Worm (Caenorhabditis elegans): ENCODE data around the gene Y51H4A.8.

The Y51H4A.8 gene

ce11 chrIV:16534900-16535299, 43.4 kb downstream of the Y51H4A.8 start:
- TF ChIP-seq snpc-4 (tag; optimal IDR thresholded peaks at IDR 0.05), result no peak
- no peak for TF ChIP-seq blmp-1 (tag; optimal IDR thresholded peaks at IDR 0.05)
- no peak for TF ChIP-seq ceh-43 (GFP tag; optimal IDR thresholded peaks at IDR 0.05)
- no peak for TF ChIP-seq zip-8 (tag; optimal IDR thresholded peaks at IDR 0.05)
- no peak for TF ChIP-seq unc-62 (GFP tag; optimal IDR thresholded peaks at IDR 0.05)
- TF ChIP-seq lsy-2 (tag; optimal IDR thresholded peaks at IDR 0.05), result no peak
- no peak for TF ChIP-seq tbx-8 (GFP tag; optimal IDR thresholded peaks at IDR 0.05)
- TF ChIP-seq bed-3 (GFP tag; optimal IDR thresholded peaks at IDR 0.05), result no peak
- no peak for TF ChIP-seq ceh-83 (GFP tag; optimal IDR thresholded peaks at IDR 0.05)
- no peak for TF ChIP-seq ceh-39 (tag; optimal IDR thresholded peaks at IDR 0.05)
- no peak for TF ChIP-seq nhr-2 (tag; optimal IDR thresholded peaks at IDR 0.05)
- TF ChIP-seq flh-1 (GFP tag; optimal IDR thresholded peaks at IDR 0.05), result no peak
- TF ChIP-seq lin-32 (GFP tag; optimal IDR thresholded peaks at IDR 0.05), result no peak
- no peak for TF ChIP-seq elt-1 (tag; optimal IDR thresholded peaks at IDR 0.05; ENCODE audit: borderline replicate concordance, insufficient read depth)
- TF ChIP-seq unc-39 (tag; optimal IDR thresholded peaks at IDR 0.05), result no peak
- TF ChIP-seq ztf-11 (tag; optimal IDR thresholded peaks at IDR 0.05), result no peak
- TF ChIP-seq ham-2 (GFP tag; optimal IDR thresholded peaks at IDR 0.05), result no peak
- no peak for TF ChIP-seq sptf-1 (tag; optimal IDR thresholded peaks at IDR 0.05)
- no peak for TF ChIP-seq unc-120 (tag; optimal IDR thresholded peaks at IDR 0.05; ENCODE audit: poor library complexity, severe bottlenecking)

ce11 chrIV:16533361-16533760, 45.0 kb downstream of the Y51H4A.8 start, which contains the start of gene Y51H4A.6:
Gene Y51H4A.6, plus strand, starts transcription at chrIV:16533661.
- TF ChIP-seq ceh-39 (tag; optimal IDR thresholded peaks at IDR 0.05), result no peak
- TF ChIP-seq drap-1 (GFP tag; optimal IDR thresholded peaks at IDR 0.05), result no peak
- TF ChIP-seq lin-13 (tag; optimal IDR thresholded peaks at IDR 0.05), result no peak
- no peak for TF ChIP-seq unc-120 (tag; optimal IDR thresholded peaks at IDR 0.05; ENCODE audit: poor library complexity, severe bottlenecking)
- no peak for TF ChIP-seq elt-1 (tag; optimal IDR thresholded peaks at IDR 0.05; ENCODE audit: borderline replicate concordance, insufficient read depth)
- TF ChIP-seq mls-2 (tag; optimal IDR thresholded peaks at IDR 0.05), result no peak
- TF ChIP-seq unc-62 (GFP tag; optimal IDR thresholded peaks at IDR 0.05), result no peak
- no peak for TF ChIP-seq lin-32 (GFP tag; optimal IDR thresholded peaks at IDR 0.05)
- no peak for TF ChIP-seq nhr-12 (tag; optimal IDR thresholded peaks at IDR 0.05)
- TF ChIP-seq ces-1 (GFP tag; optimal IDR thresholded peaks at IDR 0.05), result no peak
- TF ChIP-seq cnd-1 (tag; optimal IDR thresholded peaks at IDR 0.05), result no peak
- TF ChIP-seq zip-8 (tag; optimal IDR thresholded peaks at IDR 0.05), result no peak
- no peak for TF ChIP-seq lsy-2 (tag; optimal IDR thresholded peaks at IDR 0.05)
- TF ChIP-seq M03D4.4 (tag; optimal IDR thresholded peaks at IDR 0.05), result no peak
- no peak for TF ChIP-seq sptf-1 (tag; optimal IDR thresholded peaks at IDR 0.05)
- no peak for TF ChIP-seq ceh-83 (GFP tag; optimal IDR thresholded peaks at IDR 0.05)
- no peak for TF ChIP-seq blmp-1 (tag; optimal IDR thresholded peaks at IDR 0.05)
- no peak for TF ChIP-seq ham-2 (GFP tag; optimal IDR thresholded peaks at IDR 0.05)

ce11 chrIV:16528375-16528774, 50.0 kb downstream of the Y51H4A.8 start, which contains the start of gene Y51H4A.937:
Gene Y51H4A.937, plus strand, starts transcription at chrIV:16528675.
- no peak for TF ChIP-seq mab-5 (tag; optimal IDR thresholded peaks at IDR 0.05)
- no peak for TF ChIP-seq nhr-2 (tag; optimal IDR thresholded peaks at IDR 0.05)

DNA sequence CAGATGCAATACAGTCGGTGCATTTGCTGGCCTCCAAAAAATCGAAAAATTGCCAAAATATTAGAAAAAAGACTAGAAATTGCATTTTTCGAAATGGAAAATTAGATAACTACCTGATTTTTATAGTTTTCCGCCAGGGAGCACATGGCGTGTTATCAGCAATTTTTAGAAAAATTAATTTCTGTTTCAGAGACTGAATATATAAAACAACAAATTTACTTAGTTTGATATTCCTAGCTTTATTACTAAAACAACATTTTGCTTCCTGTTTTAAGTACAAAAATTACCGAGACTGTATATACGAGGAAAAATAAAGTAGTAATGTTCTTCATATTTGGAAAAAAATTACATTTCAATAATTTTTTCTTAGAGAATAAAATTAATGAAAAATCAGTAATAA, 52.3 kb downstream of the Y51H4A.8 start, which contains the start of gene Y51H4A.5:
TSS of gene Y51H4A.5 (minus strand) at position 101 of the 400 bp plus-strand sequence.
- no peak for TF ChIP-seq bed-3 (GFP tag; optimal IDR thresholded peaks at IDR 0.05)
- no peak for TF ChIP-seq mab-5 (tag; optimal IDR thresholded peaks at IDR 0.05)
- TF ChIP-seq lin-32 (GFP tag; optimal IDR thresholded peaks at IDR 0.05), result no peak
